Worm (Caenorhabditis elegans): ENCODE results near the gene F40F8.3.

Gene F40F8.3

DNA sequence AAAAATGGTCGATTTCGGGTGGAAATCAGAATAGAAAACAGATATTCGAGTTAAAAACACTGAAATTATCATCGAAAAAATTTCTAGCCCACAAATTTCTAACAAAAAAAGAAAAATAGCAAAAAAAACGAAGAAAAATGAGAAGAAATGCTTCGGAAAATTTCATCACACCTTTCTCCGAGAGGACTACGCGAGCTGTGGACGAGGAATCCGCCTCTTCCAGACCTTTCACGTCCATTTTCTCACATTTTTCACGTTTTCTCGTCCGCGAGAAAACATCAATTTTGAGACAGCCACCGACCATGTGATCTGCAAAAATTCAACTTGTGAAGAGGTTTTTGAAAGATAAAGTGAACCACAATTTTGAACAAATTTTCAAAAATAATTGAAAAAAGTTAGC, 47.4 kb downstream of the F40F8.3 start:
- TF ChIP-seq M03D4.4 (tag; optimal IDR thresholded peaks at IDR 0.05) (no peak), ceh-39 (tag; optimal IDR thresholded peaks at IDR 0.05) (no peak), hlh-1 (tag; optimal IDR thresholded peaks at IDR 0.05) (no peak), ceh-43 (GFP tag; optimal IDR thresholded peaks at IDR 0.05) (no peak), lin-32 (GFP tag; optimal IDR thresholded peaks at IDR 0.05) (no peak), flh-1 (GFP tag; optimal IDR thresholded peaks at IDR 0.05) (no peak), nhr-28 (tag; optimal IDR thresholded peaks at IDR 0.05) (no peak), elt-1 (tag; optimal IDR thresholded peaks at IDR 0.05; ENCODE audit: borderline replicate concordance, insufficient read depth) (no peak), blmp-1 (tag; optimal IDR thresholded peaks at IDR 0.05) (no peak), nhr-237 (tag; optimal IDR thresholded peaks at IDR 0.05) (no peak), tbx-8 (GFP tag; optimal IDR thresholded peaks at IDR 0.05) (no peak), elt-3 (tag; optimal IDR thresholded peaks at IDR 0.05) (no peak), unc-62 (GFP tag; optimal IDR thresholded peaks at IDR 0.05) (no peak), mep-1 (tag; optimal IDR thresholded peaks at IDR 0.05) (no peak), lsy-2 (tag; optimal IDR thresholded peaks at IDR 0.05) (no peak)

ce11 chrII:11177376-11177775, 48.3 kb downstream of the F40F8.3 start, which contains the start of gene F37H8.6:
Gene F37H8.6, minus strand, starts transcription at chrII:11177476.
- TF ChIP-seq blmp-1 (tag; optimal IDR thresholded peaks at IDR 0.05): no peak

- no peak for TF ChIP-seq ztf-11 (tag; optimal IDR thresholded peaks at IDR 0.05)
- no peak for TF ChIP-seq bed-3 (GFP tag; optimal IDR thresholded peaks at IDR 0.05)
- TF ChIP-seq sem-2 (GFP tag; optimal IDR thresholded peaks at IDR 0.05): no peak
- TF ChIP-seq flh-1 (GFP tag; optimal IDR thresholded peaks at IDR 0.05): no peak
- no peak for TF ChIP-seq unc-120 (tag; optimal IDR thresholded peaks at IDR 0.05; ENCODE audit: poor library complexity, severe bottlenecking)
- no peak for TF ChIP-seq nhr-237 (tag; optimal IDR thresholded peaks at IDR 0.05)
- no peak for TF ChIP-seq nhr-76 (tag; optimal IDR thresholded peaks at IDR 0.05)
- TF ChIP-seq M03D4.4 (tag; optimal IDR thresholded peaks at IDR 0.05): no peak
- TF ChIP-seq elt-3 (tag; optimal IDR thresholded peaks at IDR 0.05): no peak
Measured at ce11 chrII:11178737-11179136, 49.6 kb downstream of the F40F8.3 start.

Data from whole organism, mixed stage, embryonic.